Worm (Caenorhabditis elegans) whole organism, L3 larva: ENCODE results near the gene nhr-99.
A peak's percentile ranks its signal among the peaks of the same experiment; 100 is the strongest.

Experiments
- R02D3.7 ChIP-seq: fragments of 150-350 bp; optimal IDR thresholded peaks from 2 replicates; lab custom pipeline; 2014; ENCODE audit warnings: missing biosample characterization, missing genetic modification characterization
- ZK546.5 ChIP-seq: sonication (generic microtip); optimal IDR thresholded peaks from 2 replicates; lab custom pipeline; 2017; ENCODE audit warnings: missing biosample characterization, missing genetic modification characterization
- aly-2 ChIP-seq: fragments of 150-350 bp; optimal IDR thresholded peaks from 2 replicates; lab custom pipeline; 2014; ENCODE audit warnings: missing biosample characterization, missing genetic modification characterization
- ama-1 ChIP-seq: fragments of 150-350 bp; optimal IDR thresholded peaks from 2 replicates; lab custom pipeline; 2018
- ceh-16 ChIP-seq: sonication (generic microtip); optimal IDR thresholded peaks from 2 replicates; lab custom pipeline; 2017; ENCODE audit warnings: missing biosample characterization, missing genetic modification characterization
- ceh-9 ChIP-seq: sonication (generic microtip); optimal IDR thresholded peaks from 2 replicates; lab custom pipeline; 2018; ENCODE audit warnings: missing biosample characterization, missing genetic modification characterization
- egl-27 ChIP-seq: sonication (generic microtip); optimal IDR thresholded peaks from 4 replicates; lab custom pipeline; 2017; ENCODE audit warnings: missing biosample characterization, missing genetic modification reagents, missing genetic modification characterization
- egl-5 ChIP-seq: fragments of 150-350 bp; optimal IDR thresholded peaks from 2 replicates; lab custom pipeline; 2017; ENCODE audit warnings: missing biosample characterization, missing genetic modification reagents, missing genetic modification characterization, inconsistent platforms
- elt-2 ChIP-seq: sonication (generic microtip); optimal IDR thresholded peaks from 2 replicates; lab custom pipeline; 2016; ENCODE audit warnings: missing genetic modification reagents, mild to moderate bottlenecking, missing genetic modification characterization, missing compliant biosample characterization
- elt-3 ChIP-seq, 3 experiments: fragments of 150-350 bp in 1 of 3; sonication (generic microtip) in 2 of 3; optimal IDR thresholded peaks; 2 replicates in 2 of 3; 4 replicates in 1 of 3; lab custom pipeline; 2014 to 2017; ENCODE audit warnings: missing biosample characterization in 3 of 3, missing genetic modification characterization in 3 of 3
- eor-1 ChIP-seq, 2 experiments: fragments of 150-350 bp; optimal IDR thresholded peaks; 2 replicates each; lab custom pipeline; 2014 to 2018; ENCODE audit warnings: missing biosample characterization in 2 of 2, missing genetic modification characterization in 2 of 2
- fkh-2 ChIP-seq: fragments of 150-350 bp; optimal IDR thresholded peaks from 2 replicates; lab custom pipeline; 2014; ENCODE audit warnings: missing biosample characterization, missing genetic modification reagents, missing genetic modification characterization
- fos-1 ChIP-seq: fragments of 150-350 bp; optimal IDR thresholded peaks from 2 replicates; lab custom pipeline; 2014; ENCODE audit warnings: missing biosample characterization, missing genetic modification characterization
- hmg-11 ChIP-seq: sonication (generic microtip); optimal IDR thresholded peaks from 2 replicates; lab custom pipeline; 2016; ENCODE audit warnings: missing genetic modification characterization, missing compliant biosample characterization
- lsy-12 ChIP-seq: sonication (generic microtip); optimal IDR thresholded peaks from 2 replicates; lab custom pipeline; 2016; ENCODE audit warnings: mild to moderate bottlenecking, missing genetic modification characterization, missing compliant biosample characterization
- mdl-1 ChIP-seq: fragments of 150-350 bp; optimal IDR thresholded peaks from 2 replicates; lab custom pipeline; 2014; ENCODE audit warnings: missing biosample characterization, missing genetic modification characterization
- mml-1 ChIP-seq: fragments of 150-350 bp; sonication (generic microtip); optimal IDR thresholded peaks from 3 replicates; lab custom pipeline; 2014; ENCODE audit warnings: missing biosample characterization, missing genetic modification characterization
- nfya-1 ChIP-seq: sonication (generic microtip); optimal IDR thresholded peaks from 2 replicates; lab custom pipeline; 2017; ENCODE audit warnings: missing genetic modification characterization, mild to moderate bottlenecking, missing compliant biosample characterization, antibody characterized with exemption, moderate library complexity; ENCODE audit not compliant: insufficient read depth
- nhr-11 ChIP-seq: fragments of 150-350 bp; optimal IDR thresholded peaks from 2 replicates; lab custom pipeline; 2014; ENCODE audit warnings: missing biosample characterization, missing genetic modification characterization
- nhr-12 ChIP-seq: fragments of 150-350 bp; optimal IDR thresholded peaks from 2 replicates; lab custom pipeline; 2014; ENCODE audit warnings: missing biosample characterization, missing genetic modification characterization
- nhr-23 ChIP-seq: fragments of 150-350 bp; optimal IDR thresholded peaks from 2 replicates; lab custom pipeline; 2014; ENCODE audit warnings: missing biosample characterization, missing genetic modification reagents, missing genetic modification characterization
- nhr-237 ChIP-seq: fragments of 150-350 bp; optimal IDR thresholded peaks from 2 replicates; lab custom pipeline; 2014; ENCODE audit warnings: missing biosample characterization, missing genetic modification characterization
- nhr-25 ChIP-seq: sonication (generic microtip); optimal IDR thresholded peaks from 2 replicates; lab custom pipeline; 2017; ENCODE audit warnings: missing biosample characterization, missing genetic modification characterization
- nhr-28 ChIP-seq: fragments of 150-350 bp; optimal IDR thresholded peaks from 2 replicates; lab custom pipeline; 2014; ENCODE audit warnings: missing biosample characterization, missing genetic modification characterization
- nhr-67 ChIP-seq: fragments of 150-350 bp; optimal IDR thresholded peaks from 2 replicates; lab custom pipeline; 2014; ENCODE audit warnings: missing biosample characterization, missing genetic modification characterization
- nhr-76 ChIP-seq: fragments of 150-350 bp; sonication (generic microtip); optimal IDR thresholded peaks from 5 replicates; lab custom pipeline; 2014; ENCODE audit warnings: missing biosample characterization, missing genetic modification characterization
- pha-4 ChIP-seq: fragments of 150-350 bp; optimal IDR thresholded peaks from 2 replicates; lab custom pipeline; 2014; ENCODE audit warnings: missing biosample characterization, missing genetic modification reagents, missing genetic modification characterization
- pqm-1 ChIP-seq: fragments of 150-350 bp; optimal IDR thresholded peaks from 2 replicates; lab custom pipeline; 2017; ENCODE audit warnings: missing biosample characterization, missing genetic modification characterization, inconsistent platforms
- sea-2 ChIP-seq: fragments of 150-350 bp; sonication (generic microtip); optimal IDR thresholded peaks from 4 replicates; lab custom pipeline; 2014; ENCODE audit warnings: missing biosample characterization, missing genetic modification reagents, missing genetic modification characterization
- skn-1 ChIP-seq: fragments of 150-350 bp; optimal IDR thresholded peaks from 2 replicates; lab custom pipeline; 2014; ENCODE audit warnings: missing biosample characterization, missing genetic modification characterization
- snpc-4 ChIP-seq: fragments of 150-350 bp; optimal IDR thresholded peaks from 2 replicates; lab custom pipeline; 2014; ENCODE audit warnings: missing biosample characterization, missing genetic modification characterization
- tbx-2 ChIP-seq: sonication (generic microtip); optimal IDR thresholded peaks from 2 replicates; lab custom pipeline; 2016; ENCODE audit warnings: mild to moderate bottlenecking, missing genetic modification characterization, missing compliant biosample characterization
- unc-39 ChIP-seq: sonication (generic microtip); optimal IDR thresholded peaks from 4 replicates; lab custom pipeline; 2017; ENCODE audit warnings: missing biosample characterization, missing genetic modification characterization
- unc-62 ChIP-seq: fragments of 150-350 bp; sonication (generic microtip); optimal IDR thresholded peaks from 4 replicates; lab custom pipeline; 2014; ENCODE audit warnings: missing biosample characterization, missing genetic modification reagents, missing genetic modification characterization
- zag-1 ChIP-seq: fragments of 150-350 bp; optimal IDR thresholded peaks from 2 replicates; lab custom pipeline; 2014; ENCODE audit warnings: missing biosample characterization, missing genetic modification characterization
- ztf-4 ChIP-seq: fragments of 150-350 bp; optimal IDR thresholded peaks from 2 replicates; lab custom pipeline; 2014; ENCODE audit warnings: missing biosample characterization, missing genetic modification characterization

Gene nhr-99

DNA sequence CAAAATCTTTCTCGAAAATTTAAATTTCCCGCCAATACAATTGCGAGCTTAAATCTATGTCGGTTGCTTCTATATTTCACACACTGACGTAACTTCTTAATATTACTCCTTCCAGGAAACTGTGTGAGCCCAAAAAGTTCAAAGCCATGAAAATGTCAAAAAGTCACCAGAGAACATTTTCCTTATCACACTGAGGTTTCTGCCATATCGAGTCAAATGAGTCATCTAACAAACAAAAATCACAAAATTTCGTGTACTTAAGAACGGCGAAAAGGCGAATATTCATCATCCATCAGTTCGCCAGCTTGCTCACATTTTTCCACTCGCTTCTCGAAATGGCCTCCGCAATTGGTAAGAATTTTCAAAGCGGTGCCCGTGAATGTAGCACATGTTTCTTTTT lies 24.9 kb upstream of the nhr-99 start, which contains the start of gene M02H5.8:
TSS of gene M02H5.8 (plus strand) at position 297 of the 400 bp plus-strand sequence.
- TF ChIP-seq elt-3 (tag; optimal IDR thresholded peaks at IDR 0.05; lab: Kevin White, UChicago), result no peak
- peak; percentile 57 for TF ChIP-seq elt-2 (tag; lab: Kevin White, UChicago)
- peak; percentile 47 for TF ChIP-seq pqm-1 (tag; lab: Kevin White, UChicago)
- TF ChIP-seq ceh-9 (tag; lab: Kevin White, UChicago), result no peak

ce11 chrV:450757-451501 lies 23.6 kb upstream of the nhr-99 start, which contains the start of gene nhr-123:
Gene nhr-123, plus strand, starts transcription at chrV:451451.
- TF ChIP-seq lsy-12 (tag; lab: Kevin White, UChicago) (no peak), elt-2 (tag; lab: Kevin White, UChicago) (peak; percentile 35), pha-4 (tag; lab: Kevin White, UChicago) (peak; percentile 27), tbx-2 (tag; lab: Kevin White, UChicago) (no peak)

DNA sequence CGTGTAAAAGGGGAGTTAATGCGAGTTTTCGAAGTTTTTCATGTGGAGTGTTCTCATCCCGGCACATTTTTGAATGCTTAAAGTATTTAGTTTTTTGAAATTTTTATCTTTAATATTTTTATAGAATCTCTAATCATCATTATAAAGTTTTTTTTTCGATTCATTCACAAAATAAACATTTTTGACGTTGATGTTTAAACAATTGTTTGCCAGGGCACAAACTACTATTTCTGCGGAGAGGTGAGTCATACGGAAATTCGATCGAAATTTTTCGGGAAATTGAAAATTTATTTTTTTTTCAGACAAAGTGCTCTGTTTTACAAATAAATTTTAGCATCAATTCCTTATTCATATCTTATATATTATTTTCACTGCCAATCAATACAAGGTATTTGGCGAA lies 21.0 kb upstream of the nhr-99 start, which contains the start of gene nhr-98:
TSS of gene nhr-98 (plus strand) at position 301 of the 400 bp plus-strand sequence.
- TF ChIP-seq skn-1 (tag; lab: Kevin White, UChicago), result no peak
- peak; percentile 2 for TF ChIP-seq pha-4 (tag; lab: Kevin White, UChicago)

- TF ChIP-seq tbx-2 (tag; lab: Kevin White, UChicago) (no peak), pha-4 (tag; lab: Kevin White, UChicago) (peak; percentile 45), skn-1 (tag; lab: Kevin White, UChicago) (no peak), nhr-237 (no peak), elt-2 (tag; lab: Kevin White, UChicago) (peak; percentile 15), nfya-1 (tag; lab: Kevin White, UChicago) (no peak), R02D3.7 (tag; lab: Kevin White, UChicago) (no peak)
- TF ChIP-seq, all 47 proteins: peak for 2
Measured at ce11 chrV:457839-458238, 16.7 kb upstream of the nhr-99 start.

DNA sequence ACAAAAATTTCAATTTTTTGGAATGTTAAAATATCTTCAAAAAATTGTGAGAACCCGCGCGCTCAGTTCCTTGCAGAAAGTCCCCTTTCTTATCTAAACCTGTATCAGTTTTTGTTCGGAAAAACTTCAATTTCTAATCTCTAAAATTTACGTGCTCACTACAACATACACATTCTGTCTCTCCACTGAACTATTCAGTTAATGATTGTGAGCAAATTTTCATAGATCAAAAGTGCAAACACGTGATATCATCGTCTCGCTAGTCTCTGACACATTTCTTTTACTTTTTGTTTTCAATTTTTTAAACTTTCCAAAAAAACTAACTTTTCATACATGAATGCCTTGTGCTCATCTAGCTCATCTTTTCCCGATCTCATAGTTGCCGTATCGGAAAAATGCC lies 15.1 kb upstream of the nhr-99 start, which contains the start of gene nhr-203:
TSS of gene nhr-203 (plus strand) at position 332 of the 400 bp plus-strand sequence.
- TF ChIP-seq ceh-16 (tag; lab: Kevin White, UChicago), result no peak
- TF ChIP-seq elt-2 (tag; lab: Kevin White, UChicago), result peak; percentile 91
- no peak for TF ChIP-seq egl-5 (tag; lab: Kevin White, UChicago)
- peak; percentile 97 for TF ChIP-seq pqm-1 (tag; lab: Kevin White, UChicago)
- TF ChIP-seq pha-4 (tag; lab: Kevin White, UChicago), result peak; percentile 28
- TF ChIP-seq skn-1 (tag; lab: Kevin White, UChicago), result peak; percentile 5
- TF ChIP-seq unc-62, result no peak

- TF ChIP-seq nhr-23 (tag; lab: Kevin White, UChicago), result peak; percentile 38
- no peak for TF ChIP-seq nfya-1 (tag; lab: Kevin White, UChicago)
- no peak for TF ChIP-seq mml-1
- no peak for TF ChIP-seq hmg-11 (tag; lab: Kevin White, UChicago)
- no peak for TF ChIP-seq elt-3 (tag; optimal IDR thresholded peaks at IDR 0.05; lab: Kevin White, UChicago)
- no peak for TF ChIP-seq nhr-76 (tag; lab: Kevin White, UChicago)
- TF ChIP-seq fkh-2, result no peak
- no peak for TF ChIP-seq ZK546.5 (tag; lab: Kevin White, UChicago)
- peak; percentile 33 for TF ChIP-seq pha-4 (tag; lab: Kevin White, UChicago)
- TF ChIP-seq nhr-67, result no peak
- TF ChIP-seq lsy-12 (tag; lab: Kevin White, UChicago), result no peak
- TF ChIP-seq aly-2 (tag; lab: Kevin White, UChicago), result no peak
- TF ChIP-seq tbx-2 (tag; lab: Kevin White, UChicago), result no peak
- no peak for TF ChIP-seq eor-1 (tag; optimal IDR thresholded peaks at IDR 0.05; lab: Kevin White, UChicago)
- peak; percentile 62 for TF ChIP-seq pqm-1 (tag; lab: Kevin White, UChicago)
- TF ChIP-seq unc-62, result no peak
- TF ChIP-seq ztf-4 (tag; lab: Kevin White, UChicago), result no peak
- no peak for TF ChIP-seq ceh-9 (tag; lab: Kevin White, UChicago)
- TF ChIP-seq mdl-1 (tag; lab: Kevin White, UChicago), result no peak
- no peak for TF ChIP-seq fos-1 (tag; lab: Kevin White, UChicago)
- peak; percentile 72 for TF ChIP-seq elt-2 (tag; lab: Kevin White, UChicago)
- no peak for TF ChIP-seq nhr-12 (tag; lab: Kevin White, UChicago)
- TF ChIP-seq egl-27, result no peak
- no peak for TF ChIP-seq zag-1 (tag; lab: Kevin White, UChicago)
- TF ChIP-seq nhr-11 (tag; lab: Kevin White, UChicago), result no peak
- no peak for TF ChIP-seq unc-39 (tag; lab: Kevin White, UChicago)
- no peak for TF ChIP-seq nhr-25 (tag; lab: Kevin White, UChicago)
- no peak for TF ChIP-seq sea-2 (GFP tag; lab: Kevin White, UChicago)
- TF ChIP-seq snpc-4 (tag; lab: Kevin White, UChicago), result no peak
- no peak for TF ChIP-seq nhr-28 (tag; lab: Kevin White, UChicago)
- no peak for TF ChIP-seq ceh-16 (tag; lab: Kevin White, UChicago)
- TF ChIP-seq ama-1 (lab: Kevin White, UChicago), result no peak
- TF ChIP-seq egl-5 (tag; lab: Kevin White, UChicago), result no peak
Measured at ce11 chrV:462263-462662, 12.3 kb upstream of the nhr-99 start, which contains the start of gene nhr-202. Gene nhr-202, plus strand, starts transcription at chrV:462588.
